Worm (Caenorhabditis elegans) whole organism, mixed stage, embryonic: ENCODE measurements around the gene R09H10.1.

Source experiments
- M03D4.4 ChIP-seq: sonication (generic microtip); optimal IDR thresholded peaks from 2 replicates; lab custom pipeline; 2017; ENCODE audit warnings: mild to moderate bottlenecking, missing genetic modification characterization, missing compliant biosample characterization
- bed-3 ChIP-seq: fragments of 200-800 bp; sonication (Bioruptor generic); optimal IDR thresholded peaks from 3 replicates; lab custom pipeline; 2018; ENCODE audit warnings: mild to moderate bottlenecking, missing genetic modification characterization, moderate library complexity, missing compliant biosample characterization
- blmp-1 ChIP-seq: fragments of 150-350 bp; optimal IDR thresholded peaks from 2 replicates; lab custom pipeline; 2014; ENCODE audit warnings: missing biosample characterization, missing genetic modification characterization
- ceh-39 ChIP-seq: fragments of 150-350 bp; optimal IDR thresholded peaks from 2 replicates; lab custom pipeline; 2014; ENCODE audit warnings: missing biosample characterization, missing genetic modification characterization
- ceh-43 ChIP-seq: fragments of 200-800 bp; sonication (Bioruptor generic); optimal IDR thresholded peaks from 2 replicates; lab custom pipeline; 2018; ENCODE audit warnings: mild to moderate bottlenecking, missing genetic modification characterization, moderate library complexity, missing compliant biosample characterization
- ces-1 ChIP-seq: fragments of 150-350 bp; optimal IDR thresholded peaks from 2 replicates; lab custom pipeline; 2014; ENCODE audit warnings: missing biosample characterization, missing genetic modification reagents, missing genetic modification characterization
- cnd-1 ChIP-seq: fragments of 200-800 bp; sonication (Bioruptor generic); optimal IDR thresholded peaks from 2 replicates; lab custom pipeline; 2018; ENCODE audit warnings: mild to moderate bottlenecking, missing genetic modification characterization, missing compliant biosample characterization
- drap-1 ChIP-seq: fragments of 200-800 bp; sonication (Bioruptor generic); optimal IDR thresholded peaks from 3 replicates; lab custom pipeline; 2018; ENCODE audit warnings: mild to moderate bottlenecking, missing genetic modification characterization, missing compliant biosample characterization
- elt-1 ChIP-seq: sonication (generic microtip); optimal IDR thresholded peaks from 2 replicates; lab custom pipeline; 2017; ENCODE audit warnings: missing genetic modification characterization, mild to moderate bottlenecking, missing compliant biosample characterization, antibody characterized with exemption, moderate library complexity, borderline replicate concordance; ENCODE audit not compliant: insufficient read depth
- elt-3 ChIP-seq: fragments of 150-350 bp; optimal IDR thresholded peaks from 2 replicates; lab custom pipeline; 2014; ENCODE audit warnings: missing biosample characterization, missing genetic modification characterization
- flh-1 ChIP-seq: fragments of 200-800 bp; sonication (Bioruptor generic); optimal IDR thresholded peaks from 2 replicates; lab custom pipeline; 2018; ENCODE audit warnings: mild to moderate bottlenecking, missing genetic modification characterization, moderate library complexity, missing compliant biosample characterization
- ham-2 ChIP-seq: fragments of 200-800 bp; sonication (Bioruptor generic); optimal IDR thresholded peaks from 2 replicates; lab custom pipeline; 2018; ENCODE audit warnings: mild to moderate bottlenecking, missing genetic modification characterization, missing compliant biosample characterization
- hlh-1 ChIP-seq: fragments of 150-350 bp; optimal IDR thresholded peaks from 2 replicates; lab custom pipeline; 2014; ENCODE audit warnings: missing biosample characterization, missing genetic modification reagents, missing genetic modification characterization
- lin-13 ChIP-seq: fragments of 150-350 bp; optimal IDR thresholded peaks from 2 replicates; lab custom pipeline; 2014; ENCODE audit warnings: missing biosample characterization, missing genetic modification characterization
- lsy-2 ChIP-seq: fragments of 150-350 bp; optimal IDR thresholded peaks from 2 replicates; lab custom pipeline; 2014; ENCODE audit warnings: missing biosample characterization, missing genetic modification characterization
- mab-5 ChIP-seq: fragments of 150-350 bp; optimal IDR thresholded peaks from 2 replicates; lab custom pipeline; 2014; ENCODE audit warnings: missing biosample characterization, missing genetic modification characterization
- mep-1 ChIP-seq: fragments of 150-350 bp; optimal IDR thresholded peaks from 2 replicates; lab custom pipeline; 2017; ENCODE audit warnings: missing biosample characterization, missing genetic modification reagents, missing genetic modification characterization, inconsistent platforms
- mls-2 ChIP-seq: sonication (generic microtip); optimal IDR thresholded peaks from 2 replicates; lab custom pipeline; 2016; ENCODE audit warnings: mild to moderate bottlenecking, missing genetic modification characterization, moderate library complexity, missing compliant biosample characterization
- nhr-12 ChIP-seq: fragments of 150-350 bp; optimal IDR thresholded peaks from 2 replicates; lab custom pipeline; 2014; ENCODE audit warnings: missing biosample characterization, missing genetic modification characterization
- nhr-2 ChIP-seq: fragments of 150-350 bp; optimal IDR thresholded peaks from 2 replicates; lab custom pipeline; 2014; ENCODE audit warnings: missing biosample characterization, missing genetic modification characterization
- nhr-28 ChIP-seq: fragments of 150-350 bp; optimal IDR thresholded peaks from 2 replicates; lab custom pipeline; 2014; ENCODE audit warnings: missing biosample characterization, missing genetic modification characterization
- nhr-76 ChIP-seq: sonication (generic microtip); optimal IDR thresholded peaks from 2 replicates; lab custom pipeline; 2017; ENCODE audit warnings: missing biosample characterization, missing genetic modification characterization
- pha-4 ChIP-seq: fragments of 150-350 bp; optimal IDR thresholded peaks from 2 replicates; lab custom pipeline; 2018; ENCODE audit warnings: missing biosample characterization, missing genetic modification reagents, missing genetic modification characterization
- sem-2 ChIP-seq: fragments of 200-800 bp; sonication (Bioruptor generic); optimal IDR thresholded peaks from 2 replicates; lab custom pipeline; 2018; ENCODE audit warnings: mild to moderate bottlenecking, missing genetic modification characterization, missing compliant biosample characterization
- snpc-4 ChIP-seq: fragments of 150-350 bp; optimal IDR thresholded peaks from 2 replicates; lab custom pipeline; 2014; ENCODE audit warnings: missing biosample characterization, missing genetic modification characterization
- sptf-1 ChIP-seq: sonication (generic microtip); optimal IDR thresholded peaks from 2 replicates; lab custom pipeline; 2017; ENCODE audit warnings: mild to moderate bottlenecking, missing genetic modification characterization, moderate library complexity, missing compliant biosample characterization
- tbx-8 ChIP-seq: fragments of 200-800 bp; sonication (Bioruptor generic); optimal IDR thresholded peaks from 2 replicates; lab custom pipeline; 2018; ENCODE audit warnings: mild to moderate bottlenecking, missing genetic modification characterization, moderate library complexity, missing compliant biosample characterization
- unc-120 ChIP-seq: sonication (generic microtip); optimal IDR thresholded peaks from 2 replicates; lab custom pipeline; 2017; ENCODE audit warnings: missing genetic modification characterization, missing compliant biosample characterization; ENCODE audit not compliant: poor library complexity, severe bottlenecking
- unc-39 ChIP-seq: fragments of 150-350 bp; optimal IDR thresholded peaks from 2 replicates; lab custom pipeline; 2014; ENCODE audit warnings: missing biosample characterization, missing genetic modification characterization
- unc-62 ChIP-seq: fragments of 150-350 bp; optimal IDR thresholded peaks from 2 replicates; lab custom pipeline; 2014; ENCODE audit warnings: missing biosample characterization, missing genetic modification reagents, missing genetic modification characterization
- zip-8 ChIP-seq: fragments of 150-350 bp; optimal IDR thresholded peaks from 2 replicates; lab custom pipeline; 2014; ENCODE audit warnings: missing biosample characterization, missing genetic modification characterization
- ztf-11 ChIP-seq: fragments of 150-350 bp; optimal IDR thresholded peaks from 2 replicates; lab custom pipeline; 2014; ENCODE audit warnings: missing biosample characterization, missing genetic modification characterization

R09H10.1 gene

DNA sequence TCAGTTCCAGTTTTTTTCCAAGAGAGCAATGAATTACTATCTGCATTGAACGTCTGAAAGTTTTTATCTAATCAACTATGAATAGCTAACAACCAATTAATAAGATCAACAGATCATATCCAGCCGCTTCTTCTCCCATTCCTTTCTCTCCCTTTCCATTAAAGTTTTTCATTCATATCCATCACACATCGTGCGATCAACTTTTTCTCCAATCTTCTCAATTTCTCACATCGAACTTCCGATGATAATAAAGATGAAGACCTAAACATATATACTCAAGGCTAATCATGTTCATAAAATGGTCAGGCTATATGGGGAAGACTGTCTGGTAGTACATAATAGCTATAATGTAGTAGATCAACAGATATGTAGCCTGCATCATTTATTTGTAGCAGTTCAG is 12.2 kb downstream of the R09H10.1 start:
- TF ChIP-seq hlh-1 (tag; lab: Kevin White, UChicago) (no peak), lin-13 (tag; lab: Kevin White, UChicago) (no peak), ces-1 (GFP tag; lab: Kevin White, UChicago) (no peak), nhr-2 (tag; lab: Kevin White, UChicago) (no peak), ceh-39 (tag; lab: Kevin White, UChicago) (no peak), mab-5 (no peak), ceh-43 (GFP tag; lab: Kevin White, UChicago) (no peak), cnd-1 (tag; lab: Kevin White, UChicago) (no peak), lsy-2 (tag; lab: Kevin White, UChicago) (no peak), blmp-1 (tag; lab: Kevin White, UChicago) (no peak), nhr-28 (tag; lab: Kevin White, UChicago) (no peak), elt-3 (tag; lab: Kevin White, UChicago) (no peak), tbx-8 (no peak)

DNA sequence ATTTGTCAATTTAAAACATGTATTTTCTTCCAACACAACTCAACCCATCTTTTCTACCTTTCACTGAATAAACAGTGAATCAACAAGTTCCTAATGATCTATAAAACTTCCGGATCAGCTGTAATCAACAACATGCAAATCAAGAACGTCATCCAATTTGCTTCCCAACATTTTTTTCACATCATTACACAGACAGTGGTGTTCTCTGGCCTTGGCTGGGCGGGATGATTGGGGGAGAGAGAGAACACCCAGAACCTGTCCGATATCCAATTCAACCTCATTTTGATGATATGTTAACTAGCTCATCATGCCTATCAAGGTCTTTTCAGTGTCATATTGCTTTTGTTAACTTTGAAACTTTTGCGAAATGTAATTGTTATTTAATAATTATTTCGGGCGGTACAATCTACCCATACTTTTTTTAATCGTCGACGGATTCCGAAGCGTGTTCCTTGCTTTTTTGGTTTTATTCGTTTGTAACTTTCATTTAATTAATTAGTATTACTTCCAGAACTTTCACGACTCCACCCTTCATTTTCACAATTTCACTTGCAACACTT is 14.9 kb downstream of the R09H10.1 start, which contains the start of gene ptr-14:
TSS of gene ptr-14 (plus strand) at position 510 of the 560 bp plus-strand sequence.
- TF ChIP-seq ceh-39 (tag; lab: Kevin White, UChicago) = no peak
- no peak for TF ChIP-seq bed-3 (GFP tag; lab: Kevin White, UChicago)
- TF ChIP-seq drap-1 (GFP tag; lab: Kevin White, UChicago) = no peak
- no peak for TF ChIP-seq nhr-76 (tag; lab: Kevin White, UChicago)
- TF ChIP-seq mab-5 = no peak
- TF ChIP-seq, all 35 proteins: peak for 0

DNA sequence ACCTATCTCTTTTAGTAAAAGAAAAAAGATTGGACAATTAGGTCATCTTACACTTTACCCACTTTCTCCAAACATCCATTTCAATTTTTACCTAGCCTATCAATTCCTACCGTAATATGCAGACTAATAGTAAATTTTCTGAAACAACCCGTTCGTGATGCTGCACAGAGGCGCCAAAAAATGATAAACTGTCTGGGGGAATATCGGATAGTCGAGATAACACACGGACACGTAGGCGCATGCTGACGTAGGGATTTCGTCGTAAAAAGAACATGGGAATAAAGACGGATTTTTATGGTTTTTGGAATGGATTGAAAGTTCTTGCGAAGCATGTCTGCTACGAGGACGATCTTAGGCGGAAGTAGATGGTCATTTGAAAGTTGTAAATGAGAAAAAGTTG is 16.3 kb downstream of the R09H10.1 start:
- TF ChIP-seq snpc-4 (tag; lab: Kevin White, UChicago) = no peak
- TF ChIP-seq elt-1 (tag; lab: Kevin White, UChicago) = no peak
- no peak for TF ChIP-seq ceh-43 (GFP tag; lab: Kevin White, UChicago)
- no peak for TF ChIP-seq nhr-76 (tag; lab: Kevin White, UChicago)
- no peak for TF ChIP-seq lsy-2 (tag; lab: Kevin White, UChicago)
- TF ChIP-seq flh-1 = no peak
- no peak for TF ChIP-seq sptf-1 (tag; lab: Kevin White, UChicago)
- no peak for TF ChIP-seq nhr-12 (tag; lab: Kevin White, UChicago)

DNA sequence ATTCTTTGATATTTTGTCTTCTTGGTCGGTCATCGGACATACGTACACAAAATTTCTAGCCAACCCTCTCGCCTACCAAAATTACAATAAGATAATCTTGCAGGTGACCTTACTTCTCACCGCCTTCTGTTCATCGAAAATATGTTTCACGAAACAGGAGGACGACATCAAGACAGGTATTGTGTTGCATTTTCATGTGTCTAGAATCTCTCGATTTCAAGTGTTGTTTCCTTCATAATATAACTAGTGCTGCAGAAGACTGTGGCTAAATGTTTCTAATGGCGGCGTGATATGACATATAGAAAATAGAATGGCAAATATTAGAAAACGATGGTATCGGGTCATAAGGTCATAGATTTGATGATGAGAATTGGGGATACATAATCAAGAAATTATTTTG is 17.0 kb downstream of the R09H10.1 start:
- TF ChIP-seq bed-3 (GFP tag; lab: Kevin White, UChicago) = no peak
- no peak for TF ChIP-seq sem-2
- no peak for TF ChIP-seq nhr-12 (tag; lab: Kevin White, UChicago)
- TF ChIP-seq ceh-39 (tag; lab: Kevin White, UChicago) = no peak
- no peak for TF ChIP-seq M03D4.4 (tag; lab: Kevin White, UChicago)
- TF ChIP-seq unc-120 = no peak
- TF ChIP-seq ham-2 (GFP tag; lab: Kevin White, UChicago) = no peak
- TF ChIP-seq mep-1 = no peak
- no peak for TF ChIP-seq elt-3 (tag; lab: Kevin White, UChicago)
- no peak for TF ChIP-seq ceh-43 (GFP tag; lab: Kevin White, UChicago)
- TF ChIP-seq, all 35 proteins: peak for 0

DNA sequence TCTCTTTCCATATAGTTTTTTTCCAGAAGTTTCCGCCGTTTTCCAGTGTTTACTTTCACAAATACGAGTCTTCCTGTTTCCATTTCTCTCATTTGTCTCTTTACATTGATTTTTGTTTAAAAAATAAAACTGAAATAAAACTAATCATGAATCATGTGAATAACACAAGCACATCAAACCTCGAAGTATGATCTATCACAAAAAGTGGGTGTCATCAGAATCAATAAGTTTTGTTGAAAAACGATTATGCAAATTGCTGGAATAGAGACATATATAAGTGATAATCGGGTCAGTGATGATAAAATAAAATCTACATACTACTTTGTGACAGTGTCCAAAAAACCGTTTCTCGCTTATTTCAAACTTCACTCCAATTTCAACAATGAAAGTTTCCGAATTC is 20.7 kb downstream of the R09H10.1 start, which contains the start of gene R09H10.7:
TSS of gene R09H10.7 (plus strand) at position 301 of the 400 bp plus-strand sequence.
- TF ChIP-seq nhr-2 (tag; lab: Kevin White, UChicago) (no peak), ces-1 (GFP tag; lab: Kevin White, UChicago) (no peak), mab-5 (no peak), hlh-1 (tag; lab: Kevin White, UChicago) (no peak)
- TF ChIP-seq, all 35 proteins: peak for 0

DNA sequence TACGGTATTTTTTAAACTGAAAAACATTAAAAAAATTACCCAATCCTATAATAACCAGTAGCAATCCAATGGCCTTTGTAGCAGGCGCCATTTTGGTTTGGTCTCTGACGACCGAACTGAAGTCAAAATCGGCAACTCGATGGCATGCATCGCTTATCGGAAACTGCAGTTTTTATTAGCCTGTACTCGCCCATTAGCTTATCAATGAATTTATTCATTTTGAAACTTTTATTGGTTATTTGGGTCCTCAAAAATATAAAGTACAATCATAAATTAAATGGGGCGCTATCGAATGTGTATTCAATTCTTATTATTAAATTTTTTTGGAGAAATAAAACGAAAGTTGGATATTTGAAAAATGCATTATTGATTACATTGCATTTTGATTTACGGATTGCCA is 28.6 kb downstream of the R09H10.1 start, which contains the start of gene R09H10.5:
TSS of gene R09H10.5 (minus strand) at position 106 of the 400 bp plus-strand sequence.
- TF ChIP-seq ztf-11 (tag; lab: Kevin White, UChicago) = no peak
- no peak for TF ChIP-seq pha-4
- TF ChIP-seq elt-3 (tag; lab: Kevin White, UChicago) = no peak
- no peak for TF ChIP-seq unc-39 (tag; lab: Kevin White, UChicago)
- no peak for TF ChIP-seq cnd-1 (tag; lab: Kevin White, UChicago)
- TF ChIP-seq hlh-1 (tag; lab: Kevin White, UChicago) = no peak
- no peak for TF ChIP-seq lin-13 (tag; lab: Kevin White, UChicago)
- no peak for TF ChIP-seq unc-62 (GFP tag; lab: Kevin White, UChicago)
- no peak for TF ChIP-seq M03D4.4 (tag; lab: Kevin White, UChicago)
- TF ChIP-seq elt-1 (tag; lab: Kevin White, UChicago) = no peak
- no peak for TF ChIP-seq nhr-76 (tag; lab: Kevin White, UChicago)
- no peak for TF ChIP-seq ceh-43 (GFP tag; lab: Kevin White, UChicago)
- no peak for TF ChIP-seq nhr-28 (tag; lab: Kevin White, UChicago)
- TF ChIP-seq nhr-2 (tag; lab: Kevin White, UChicago) = no peak
- TF ChIP-seq ceh-39 (tag; lab: Kevin White, UChicago) = no peak
- TF ChIP-seq mls-2 (tag; lab: Kevin White, UChicago) = no peak
- TF ChIP-seq sptf-1 (tag; lab: Kevin White, UChicago) = no peak
- TF ChIP-seq mab-5 = no peak
- TF ChIP-seq sem-2 = no peak
- TF ChIP-seq zip-8 (tag; lab: Kevin White, UChicago) = no peak
